Fruit fly (Drosophila melanogaster) whole organism, embryonic: ENCODE measurements around the gene Muc96D.

Experiments
- Aef1 ChIP-seq: fragments of 200-800 bp; sonication (Bioruptor generic); IDR thresholded peaks from 3 replicates; pipeline ENCODE4 v1.3.6; 2022; ENCODE audit warnings: missing biosample characterization, missing genetic modification characterization
- Antp ChIP-seq: fragments of 200-800 bp; sonication (Bioruptor generic); optimal IDR thresholded peaks from 3 replicates; lab custom pipeline; 2016; ENCODE audit warnings: missing biosample characterization, missing genetic modification characterization
- Asciz ChIP-seq: fragments of 200-800 bp; sonication (Bioruptor generic); optimal IDR thresholded peaks from 2 replicates; lab custom pipeline; 2017; ENCODE audit warnings: missing biosample characterization, mild to moderate bottlenecking, missing genetic modification characterization, missing genetic modification reagents
- Atf3 ChIP-seq: fragments of 200-800 bp; sonication (Bioruptor generic); optimal IDR thresholded peaks from 3 replicates; lab custom pipeline; 2016; ENCODE audit warnings: missing biosample characterization, missing genetic modification characterization
- Awh ChIP-seq: fragments of 200-800 bp; sonication (Bioruptor generic); IDR thresholded peaks from 2 replicates; pipeline ENCODE4, ENCODE4 v1.3.6; 2022; ENCODE audit warnings: missing biosample characterization, missing genetic modification characterization
- Blimp-1 ChIP-seq: fragments of 200-800 bp; sonication (Bioruptor generic); optimal IDR thresholded peaks from 3 replicates; lab custom pipeline; 2018; ENCODE audit warnings: missing biosample characterization, missing genetic modification characterization, mild to moderate bottlenecking, moderate library complexity, missing genetic modification reagents
- CG10147 ChIP-seq: fragments of 200-800 bp; sonication (Bioruptor generic); optimal IDR thresholded peaks from 2 replicates; lab custom pipeline; 2019; ENCODE audit warnings: missing biosample characterization, mild to moderate bottlenecking, missing genetic modification characterization, moderate library complexity
- CG10366 ChIP-seq: fragments of 200-800 bp; sonication (Bioruptor generic); IDR thresholded peaks from 2 replicates; pipeline ENCODE4 v1.3.6; 2022; ENCODE audit warnings: missing biosample characterization, missing genetic modification characterization
- CG10462 ChIP-seq: fragments of 200-800 bp; sonication (Bioruptor generic); optimal IDR thresholded peaks from 2 replicates; lab custom pipeline; 2016; ENCODE audit warnings: missing biosample characterization, missing genetic modification characterization
- CG11456 ChIP-seq: fragments of 200-800 bp; sonication (Bioruptor generic); IDR thresholded peaks from 3 replicates; pipeline ENCODE4 v1.3.6; 2022; ENCODE audit warnings: missing biosample characterization, missing genetic modification characterization
- CG11560 ChIP-seq: fragments of 200-800 bp; sonication (Bioruptor generic); IDR thresholded peaks from 3 replicates; pipeline ENCODE4 v1.3.6; 2022; ENCODE audit warnings: missing biosample characterization, missing genetic modification characterization
- CG11696 ChIP-seq: fragments of 200-800 bp; sonication (Bioruptor generic); IDR thresholded peaks from 2 replicates; pipeline ENCODE4 v1.3.6; 2022; ENCODE audit warnings: missing biosample characterization, missing genetic modification characterization
- CG12219 ChIP-seq: fragments of 200-800 bp; sonication (Bioruptor generic); optimal IDR thresholded peaks from 3 replicates; lab custom pipeline; 2018; ENCODE audit warnings: missing biosample characterization, mild to moderate bottlenecking, missing genetic modification characterization
- CG1233 ChIP-seq: fragments of 200-800 bp; sonication (Bioruptor generic); optimal IDR thresholded peaks from 4 replicates; lab custom pipeline; 2018; ENCODE audit warnings: missing biosample characterization, mild to moderate bottlenecking, missing genetic modification characterization
- CG14667 ChIP-seq: fragments of 200-800 bp; sonication (Bioruptor generic); IDR thresholded peaks from 2 replicates; pipeline ENCODE4 v1.3.6; 2022; ENCODE audit warnings: missing biosample characterization, missing genetic modification characterization
- CG31224 ChIP-seq: fragments of 200-800 bp; sonication (Bioruptor generic); IDR thresholded peaks from 2 replicates; pipeline ENCODE4 v1.3.6; 2022; ENCODE audit warnings: missing biosample characterization, missing genetic modification characterization
- CG34422 ChIP-seq: fragments of 200-800 bp; sonication (Bioruptor generic); IDR thresholded peaks from 3 replicates; pipeline ENCODE4 v1.3.6; 2022; ENCODE audit warnings: missing biosample characterization, missing genetic modification characterization
- CG6272 ChIP-seq: fragments of 200-800 bp; sonication (Bioruptor generic); IDR thresholded peaks from 2 replicates; pipeline ENCODE4 v1.3.6; 2022; ENCODE audit warnings: missing biosample characterization, missing genetic modification characterization
- CG6689 ChIP-seq: fragments of 200-800 bp; sonication (Bioruptor generic); IDR thresholded peaks from 2 replicates; pipeline ENCODE4 v1.3.6; 2022; ENCODE audit warnings: missing biosample characterization, missing genetic modification characterization
- CG6791 ChIP-seq: fragments of 200-800 bp; sonication (Bioruptor generic); IDR thresholded peaks from 3 replicates; pipeline ENCODE4 v1.3.6; 2022; ENCODE audit warnings: missing biosample characterization, missing genetic modification characterization; ENCODE audit not compliant: partially characterized antibody
- Dad ChIP-seq: fragments of 200-800 bp; sonication (Bioruptor generic); optimal IDR thresholded peaks from 3 replicates; lab custom pipeline; 2016; ENCODE audit warnings: missing biosample characterization, missing genetic modification characterization
- Dref ChIP-seq: fragments of 200-800 bp; sonication (Bioruptor generic); IDR thresholded peaks from 2 replicates; pipeline ENCODE4 v1.3.6; 2022; ENCODE audit warnings: missing biosample characterization, missing genetic modification characterization
- E2f1 ChIP-seq: fragments of 200-800 bp; sonication (Bioruptor generic); IDR thresholded peaks from 2 replicates; pipeline ENCODE4 v1.3.6; 2022; ENCODE audit warnings: missing biosample characterization, missing genetic modification characterization
- HHEX ChIP-seq: fragments of 200-800 bp; sonication (Bioruptor generic); optimal IDR thresholded peaks from 3 replicates; lab custom pipeline; 2017; ENCODE audit warnings: missing biosample characterization, mild to moderate bottlenecking, missing genetic modification characterization, missing genetic modification reagents
- Hmr ChIP-seq: fragments of 200-800 bp; sonication (Bioruptor generic); optimal IDR thresholded peaks from 3 replicates; lab custom pipeline; 2017; ENCODE audit warnings: mild to moderate bottlenecking, missing biosample characterization, missing genetic modification reagents, missing genetic modification characterization
- Lhr ChIP-seq: fragments of 200-800 bp; sonication (Bioruptor generic); optimal IDR thresholded peaks from 3 replicates; lab custom pipeline; 2017; ENCODE audit warnings: mild to moderate bottlenecking, missing biosample characterization, missing genetic modification reagents, missing genetic modification characterization
- NK7.1 ChIP-seq: fragments of 200-800 bp; sonication (Bioruptor generic); optimal IDR thresholded peaks from 3 replicates; lab custom pipeline; 2016; ENCODE audit warnings: missing biosample characterization, missing genetic modification characterization
- Nf-YA ChIP-seq: fragments of 200-800 bp; sonication (Bioruptor generic); IDR thresholded peaks from 2 replicates; pipeline ENCODE4 v1.3.6; 2022; ENCODE audit warnings: missing biosample characterization, missing genetic modification characterization
- Scr ChIP-seq: fragments of 200-800 bp; sonication (Bioruptor generic); IDR thresholded peaks from 2 replicates; pipeline ENCODE4 v1.3.6; 2022; ENCODE audit warnings: missing biosample characterization, missing genetic modification characterization; ENCODE audit not compliant: partially characterized antibody
- Sry-β ChIP-seq: fragments of 200-800 bp; sonication (Bioruptor generic); optimal IDR thresholded peaks from 2 replicates; lab custom pipeline; 2018; ENCODE audit warnings: missing biosample characterization, mild to moderate bottlenecking, missing genetic modification characterization, moderate library complexity
- Ssrp ChIP-seq: fragments of 200-800 bp; sonication (Bioruptor generic); optimal IDR thresholded peaks from 2 replicates; lab custom pipeline; 2018; ENCODE audit warnings: missing biosample characterization, mild to moderate bottlenecking, missing genetic modification characterization, moderate library complexity
- amos ChIP-seq: fragments of 200-800 bp; sonication (Bioruptor generic); IDR thresholded peaks from 2 replicates; pipeline ENCODE4 v1.3.6; 2022; ENCODE audit warnings: missing biosample characterization, missing genetic modification characterization; ENCODE audit not compliant: partially characterized antibody
- ap ChIP-seq: fragments of 200-800 bp; sonication (Bioruptor generic); IDR thresholded peaks from 2 replicates; pipeline ENCODE4 v1.3.6; 2022; ENCODE audit warnings: missing biosample characterization, missing genetic modification characterization
- caup ChIP-seq: fragments of 200-800 bp; sonication (Bioruptor generic); optimal IDR thresholded peaks from 3 replicates; lab custom pipeline; 2017; ENCODE audit warnings: missing biosample characterization, mild to moderate bottlenecking, missing genetic modification characterization, moderate library complexity; ENCODE audit not compliant: severe bottlenecking
- crol ChIP-seq: fragments of 200-800 bp; sonication (Bioruptor generic); IDR thresholded peaks from 2 replicates; pipeline ENCODE4 v1.3.6; 2022; ENCODE audit warnings: missing biosample characterization, missing genetic modification characterization
- ham ChIP-seq: fragments of 200-800 bp; sonication (Bioruptor generic); IDR thresholded peaks from 2 replicates; pipeline ENCODE4 v1.3.6; 2022; ENCODE audit warnings: missing biosample characterization, missing genetic modification characterization
- hkb ChIP-seq, 2 experiments: fragments of 200-800 bp in 1 of 2; fragments of >200 bp in 1 of 2; sonication (Bioruptor generic) in 1 of 2; IDR thresholded peaks in 1 of 2; optimal IDR thresholded peaks in 1 of 2; 2 replicates each; pipeline versions ENCODE4 v1.3.6 to Lab custom; 2017 to 2022; ENCODE audit warnings: missing biosample characterization in 1 of 2, missing genetic modification characterization in 1 of 2
- insv ChIP-seq, 2 experiments: fragments of 200-800 bp; sonication (Bioruptor generic); optimal IDR thresholded peaks; 3 replicates each; lab custom pipeline; 2016 to 2018; ENCODE audit warnings: missing biosample characterization in 2 of 2, missing genetic modification characterization in 2 of 2
- klu ChIP-seq: fragments of 200-800 bp; sonication (Bioruptor generic); IDR thresholded peaks from 2 replicates; pipeline ENCODE4 v1.3.6; 2022; ENCODE audit warnings: missing biosample characterization, missing genetic modification characterization
- mirr ChIP-seq: fragments of 200-800 bp; sonication (Bioruptor generic); optimal IDR thresholded peaks from 3 replicates; lab custom pipeline; 2018; ENCODE audit warnings: missing biosample characterization, mild to moderate bottlenecking, missing genetic modification characterization
- nau ChIP-seq: fragments of 200-800 bp; sonication (Bioruptor generic); optimal IDR thresholded peaks from 3 replicates; lab custom pipeline; 2017; ENCODE audit warnings: missing biosample characterization, mild to moderate bottlenecking, missing genetic modification characterization, missing genetic modification reagents
- odd ChIP-seq: fragments of 200-800 bp; sonication (Bioruptor generic); optimal IDR thresholded peaks from 2 replicates; lab custom pipeline; 2017; ENCODE audit warnings: missing biosample characterization, mild to moderate bottlenecking, missing genetic modification characterization
- pfk ChIP-seq: fragments of 200-800 bp; sonication (Bioruptor generic); optimal IDR thresholded peaks from 2 replicates; lab custom pipeline; 2018; ENCODE audit warnings: missing biosample characterization, mild to moderate bottlenecking, missing genetic modification characterization, moderate library complexity
- pita ChIP-seq: fragments of 200-800 bp; sonication (Bioruptor generic); optimal IDR thresholded peaks from 2 replicates; lab custom pipeline; 2017; ENCODE audit warnings: missing biosample characterization, mild to moderate bottlenecking, missing genetic modification characterization
- psq ChIP-seq: fragments of 200-800 bp; sonication (Bioruptor generic); optimal IDR thresholded peaks from 2 replicates; lab custom pipeline; 2017; ENCODE audit warnings: missing biosample characterization, missing genetic modification characterization
- repo ChIP-seq: fragments of 200-800 bp; sonication (Bioruptor generic); optimal IDR thresholded peaks from 2 replicates; lab custom pipeline; 2016; ENCODE audit warnings: missing biosample characterization, missing genetic modification characterization
- scrt ChIP-seq: fragments of 200-800 bp; sonication (Bioruptor generic); optimal IDR thresholded peaks from 2 replicates; lab custom pipeline; 2018; ENCODE audit warnings: missing biosample characterization, mild to moderate bottlenecking, missing genetic modification characterization, moderate library complexity
- sqz ChIP-seq: fragments of 200-800 bp; sonication (Bioruptor generic); optimal IDR thresholded peaks from 3 replicates; lab custom pipeline; 2018; ENCODE audit warnings: missing biosample characterization, mild to moderate bottlenecking, missing genetic modification characterization

Muc96D gene

DNA sequence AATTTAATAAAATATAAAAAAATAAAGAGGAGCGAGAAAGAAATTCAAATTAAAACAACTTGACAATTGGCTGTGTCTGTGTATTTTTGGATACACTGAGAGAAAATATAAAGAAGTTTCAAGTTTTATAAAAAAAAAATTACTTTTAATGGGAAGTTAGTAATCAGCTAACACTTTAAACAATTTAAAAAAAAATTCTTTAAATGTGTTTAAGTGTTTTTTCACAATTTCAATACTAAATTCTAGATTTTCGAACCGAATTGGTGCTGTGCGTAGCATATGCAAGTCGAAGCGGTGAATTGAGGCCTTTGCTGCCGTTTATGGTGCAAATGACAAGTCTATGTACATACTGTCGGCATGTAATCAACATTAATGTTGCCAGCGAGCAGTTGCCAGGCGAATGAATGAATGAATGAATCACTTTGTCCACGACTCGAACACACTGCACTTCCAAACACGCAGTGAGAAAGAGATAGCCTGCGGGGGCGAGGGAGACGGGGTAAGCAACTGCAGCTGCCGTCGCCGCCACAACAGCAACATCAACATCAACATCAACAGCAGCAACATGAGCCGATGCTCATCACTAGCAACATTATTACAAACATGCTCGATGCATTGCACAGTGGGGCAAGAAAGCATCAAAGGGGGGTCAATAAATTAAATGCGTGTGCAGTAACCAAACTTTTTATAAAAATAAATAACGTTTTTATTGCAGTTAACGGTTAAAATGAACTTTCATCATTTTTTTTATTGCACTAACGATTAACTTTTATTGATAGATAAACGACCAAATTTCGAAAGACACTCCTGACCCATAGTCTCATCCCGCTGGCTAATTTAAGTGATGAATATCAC lies 45.3 kb upstream of the Muc96D start (continued):
- TF ChIP-seq CG12219 (peak; percentile 59), CG11696 (GFP tag; lab: Robert Waterston, UW) (peak; percentile 21; the same call in 1 of the 2 replicates), E2f1 (peak; percentile 61; the same call in 1 of the 2 replicates), Ssrp (tag; lab: Kevin White, UChicago) (peak; percentile 83), scrt (GFP tag; lab: Kevin White, UChicago) (no peak), Awh (GFP tag; lab: Robert Waterston, UW) (peak; percentile 84), pita (GFP tag; lab: Kevin White, UChicago) (no peak), CG10366 (GFP tag; lab: Robert Waterston, UW) (peak; percentile 43; the same call in 1 of the 2 replicates), Aef1 (no peak), klu (no peak), Nf-YA (peak; percentile 52; the same call in 1 of the 2 replicates), HHEX (GFP tag; lab: Kevin White, UChicago) (peak; percentile 64), Blimp-1 (GFP tag; lab: Kevin White, UChicago) (peak; percentile 75), sqz (GFP tag; lab: Kevin White, UChicago) (no peak), amos (no peak), CG6791 (GFP tag; lab: Robert Waterston, UW) (no peak), insv (GFP tag; optimal IDR thresholded peaks at IDR 0.05; lab: Kevin White, UChicago) (no peak), CG6689 (GFP tag; lab: Robert Waterston, UW) (peak; percentile 84), hkb (optimal IDR thresholded peaks at IDR 0.05; lab: Kevin White, UChicago) (no peak), hkb (GFP tag; IDR thresholded peaks at IDR 0.05; lab: Robert Waterston, UW) (peak; percentile 78), Hmr (no peak), CG1233 (GFP tag; lab: Kevin White, UChicago) (no peak), CG11560 (tag; lab: Robert Waterston, UW) (peak; percentile 23; the same call in 1 of the 3 replicates), repo (no peak), Dref (GFP tag; lab: Robert Waterston, UW) (no peak), Atf3 (GFP tag; lab: Kevin White, UChicago) (peak; percentile 40), CG11456 (no peak), odd (peak; percentile 36), CG10147 (GFP tag; lab: Kevin White, UChicago) (no peak), Dad (GFP tag; lab: Kevin White, UChicago) (peak; percentile 42), Scr (GFP tag; lab: Robert Waterston, UW) (no peak), CG31224 (GFP tag; lab: Robert Waterston, UW) (no peak), ham (GFP tag; lab: Robert Waterston, UW) (no peak), CG10462 (GFP tag; lab: Kevin White, UChicago) (peak; percentile 47), nau (GFP tag; lab: Kevin White, UChicago) (peak; percentile 48), pfk (GFP tag; lab: Kevin White, UChicago) (no peak), ap (GFP tag; lab: Robert Waterston, UW) (peak; percentile 50; the same call in 1 of the 2 replicates), CG6272 (GFP tag; lab: Robert Waterston, UW) (no peak), CG14667 (GFP tag; lab: Robert Waterston, UW) (no peak; the same call in 1 of the 2 replicates), NK7.1 (GFP tag; lab: Kevin White, UChicago) (no peak), Antp (peak; percentile 60), psq (GFP tag; lab: Kevin White, UChicago) (no peak), caup (no peak), Asciz (peak; percentile 62), crol (GFP tag; lab: Robert Waterston, UW) (peak; percentile 97), CG34422 (peak; percentile 82), Sry-β (GFP tag; lab: Kevin White, UChicago) (peak; percentile 72), mirr (no peak), Lhr (GFP tag; lab: Kevin White, UChicago) (peak; percentile 42)
